Worm (Caenorhabditis elegans) whole organism, L4/young adult: ENCODE results near the gene B0303.11.

Experiments used
- W03F9.2 ChIP-seq: fragments of 150-350 bp; optimal IDR thresholded peaks from 2 replicates; lab custom pipeline; 2014; ENCODE audit warnings: missing biosample characterization, missing genetic modification characterization
- dao-5 ChIP-seq: sonication (generic microtip); optimal IDR thresholded peaks from 2 replicates; lab custom pipeline; 2016; ENCODE audit warnings: missing genotype, missing genetic modification characterization, moderate library complexity, missing compliant biosample characterization
- him-1 ChIP-seq: sonication (generic microtip); optimal IDR thresholded peaks from 2 replicates; lab custom pipeline; 2016; ENCODE audit warnings: missing genotype, missing genetic modification reagents, missing genetic modification characterization, missing compliant biosample characterization

- TF ChIP-seq dao-5 (no peak), him-1 (tag; lab: Kevin White, UChicago) (no peak), W03F9.2 (tag; lab: Kevin White, UChicago) (peak; percentile 52)
Observed at ce11 chrIII:8683679-8684263, 26.4 kb downstream of the B0303.11 start, which contains the start of gene fli-1.
